Worm (Caenorhabditis elegans) whole organism, mixed stage, embryonic: ENCODE data around the gene htp-2.

Source experiments
- M03D4.4 ChIP-seq: sonication (generic microtip); optimal IDR thresholded peaks from 2 replicates; lab custom pipeline; 2017; ENCODE audit warnings: mild to moderate bottlenecking, missing genetic modification characterization, missing compliant biosample characterization
- blmp-1 ChIP-seq: fragments of 150-350 bp; optimal IDR thresholded peaks from 2 replicates; lab custom pipeline; 2014; ENCODE audit warnings: missing biosample characterization, missing genetic modification characterization
- ceh-39 ChIP-seq: fragments of 150-350 bp; optimal IDR thresholded peaks from 2 replicates; lab custom pipeline; 2014; ENCODE audit warnings: missing biosample characterization, missing genetic modification characterization
- ceh-43 ChIP-seq: fragments of 200-800 bp; sonication (Bioruptor generic); optimal IDR thresholded peaks from 2 replicates; lab custom pipeline; 2018; ENCODE audit warnings: mild to moderate bottlenecking, missing genetic modification characterization, moderate library complexity, missing compliant biosample characterization
- ceh-83 ChIP-seq: fragments of 200-800 bp; sonication (Bioruptor generic); optimal IDR thresholded peaks from 2 replicates; lab custom pipeline; 2018; ENCODE audit warnings: mild to moderate bottlenecking, missing genetic modification characterization, missing compliant biosample characterization
- ces-1 ChIP-seq: fragments of 150-350 bp; optimal IDR thresholded peaks from 2 replicates; lab custom pipeline; 2014; ENCODE audit warnings: missing biosample characterization, missing genetic modification reagents, missing genetic modification characterization
- cnd-1 ChIP-seq: fragments of 200-800 bp; sonication (Bioruptor generic); optimal IDR thresholded peaks from 2 replicates; lab custom pipeline; 2018; ENCODE audit warnings: mild to moderate bottlenecking, missing genetic modification characterization, missing compliant biosample characterization
- drap-1 ChIP-seq: fragments of 200-800 bp; sonication (Bioruptor generic); optimal IDR thresholded peaks from 3 replicates; lab custom pipeline; 2018; ENCODE audit warnings: mild to moderate bottlenecking, missing genetic modification characterization, missing compliant biosample characterization
- elt-1 ChIP-seq: sonication (generic microtip); optimal IDR thresholded peaks from 2 replicates; lab custom pipeline; 2017; ENCODE audit warnings: missing genetic modification characterization, mild to moderate bottlenecking, missing compliant biosample characterization, antibody characterized with exemption, moderate library complexity, borderline replicate concordance; ENCODE audit not compliant: insufficient read depth
- elt-3 ChIP-seq: fragments of 150-350 bp; optimal IDR thresholded peaks from 2 replicates; lab custom pipeline; 2014; ENCODE audit warnings: missing biosample characterization, missing genetic modification characterization
- flh-1 ChIP-seq: fragments of 200-800 bp; sonication (Bioruptor generic); optimal IDR thresholded peaks from 2 replicates; lab custom pipeline; 2018; ENCODE audit warnings: mild to moderate bottlenecking, missing genetic modification characterization, moderate library complexity, missing compliant biosample characterization
- ham-2 ChIP-seq: fragments of 200-800 bp; sonication (Bioruptor generic); optimal IDR thresholded peaks from 2 replicates; lab custom pipeline; 2018; ENCODE audit warnings: mild to moderate bottlenecking, missing genetic modification characterization, missing compliant biosample characterization
- hlh-1 ChIP-seq: fragments of 150-350 bp; optimal IDR thresholded peaks from 2 replicates; lab custom pipeline; 2014; ENCODE audit warnings: missing biosample characterization, missing genetic modification reagents, missing genetic modification characterization
- lin-13 ChIP-seq: fragments of 150-350 bp; optimal IDR thresholded peaks from 2 replicates; lab custom pipeline; 2014; ENCODE audit warnings: missing biosample characterization, missing genetic modification characterization
- lin-32 ChIP-seq: fragments of 200-800 bp; sonication (Bioruptor generic); optimal IDR thresholded peaks from 2 replicates; lab custom pipeline; 2018; ENCODE audit warnings: mild to moderate bottlenecking, missing genetic modification characterization, missing compliant biosample characterization
- mab-5 ChIP-seq: fragments of 150-350 bp; optimal IDR thresholded peaks from 2 replicates; lab custom pipeline; 2014; ENCODE audit warnings: missing biosample characterization, missing genetic modification characterization
- mep-1 ChIP-seq: fragments of 150-350 bp; optimal IDR thresholded peaks from 2 replicates; lab custom pipeline; 2017; ENCODE audit warnings: missing biosample characterization, missing genetic modification reagents, missing genetic modification characterization, inconsistent platforms
- mls-2 ChIP-seq: sonication (generic microtip); optimal IDR thresholded peaks from 2 replicates; lab custom pipeline; 2016; ENCODE audit warnings: mild to moderate bottlenecking, missing genetic modification characterization, moderate library complexity, missing compliant biosample characterization
- nhr-12 ChIP-seq: fragments of 150-350 bp; optimal IDR thresholded peaks from 2 replicates; lab custom pipeline; 2014; ENCODE audit warnings: missing biosample characterization, missing genetic modification characterization
- nhr-2 ChIP-seq: fragments of 150-350 bp; optimal IDR thresholded peaks from 2 replicates; lab custom pipeline; 2014; ENCODE audit warnings: missing biosample characterization, missing genetic modification characterization
- nhr-237 ChIP-seq: fragments of 150-350 bp; optimal IDR thresholded peaks from 2 replicates; lab custom pipeline; 2014; ENCODE audit warnings: missing biosample characterization, missing genetic modification characterization
- nhr-28 ChIP-seq: fragments of 150-350 bp; optimal IDR thresholded peaks from 2 replicates; lab custom pipeline; 2014; ENCODE audit warnings: missing biosample characterization, missing genetic modification characterization
- nhr-76 ChIP-seq: sonication (generic microtip); optimal IDR thresholded peaks from 2 replicates; lab custom pipeline; 2017; ENCODE audit warnings: missing biosample characterization, missing genetic modification characterization
- pha-4 ChIP-seq: fragments of 150-350 bp; optimal IDR thresholded peaks from 2 replicates; lab custom pipeline; 2018; ENCODE audit warnings: missing biosample characterization, missing genetic modification reagents, missing genetic modification characterization
- sem-2 ChIP-seq: fragments of 200-800 bp; sonication (Bioruptor generic); optimal IDR thresholded peaks from 2 replicates; lab custom pipeline; 2018; ENCODE audit warnings: mild to moderate bottlenecking, missing genetic modification characterization, missing compliant biosample characterization
- snpc-4 ChIP-seq: fragments of 150-350 bp; optimal IDR thresholded peaks from 2 replicates; lab custom pipeline; 2014; ENCODE audit warnings: missing biosample characterization, missing genetic modification characterization
- sptf-1 ChIP-seq: sonication (generic microtip); optimal IDR thresholded peaks from 2 replicates; lab custom pipeline; 2017; ENCODE audit warnings: mild to moderate bottlenecking, missing genetic modification characterization, moderate library complexity, missing compliant biosample characterization
- unc-120 ChIP-seq: sonication (generic microtip); optimal IDR thresholded peaks from 2 replicates; lab custom pipeline; 2017; ENCODE audit warnings: missing genetic modification characterization, missing compliant biosample characterization; ENCODE audit not compliant: poor library complexity, severe bottlenecking
- unc-39 ChIP-seq: fragments of 150-350 bp; optimal IDR thresholded peaks from 2 replicates; lab custom pipeline; 2014; ENCODE audit warnings: missing biosample characterization, missing genetic modification characterization
- unc-62 ChIP-seq: fragments of 150-350 bp; optimal IDR thresholded peaks from 2 replicates; lab custom pipeline; 2014; ENCODE audit warnings: missing biosample characterization, missing genetic modification reagents, missing genetic modification characterization
- zip-8 ChIP-seq: fragments of 150-350 bp; optimal IDR thresholded peaks from 2 replicates; lab custom pipeline; 2014; ENCODE audit warnings: missing biosample characterization, missing genetic modification characterization

Gene htp-2

DNA sequence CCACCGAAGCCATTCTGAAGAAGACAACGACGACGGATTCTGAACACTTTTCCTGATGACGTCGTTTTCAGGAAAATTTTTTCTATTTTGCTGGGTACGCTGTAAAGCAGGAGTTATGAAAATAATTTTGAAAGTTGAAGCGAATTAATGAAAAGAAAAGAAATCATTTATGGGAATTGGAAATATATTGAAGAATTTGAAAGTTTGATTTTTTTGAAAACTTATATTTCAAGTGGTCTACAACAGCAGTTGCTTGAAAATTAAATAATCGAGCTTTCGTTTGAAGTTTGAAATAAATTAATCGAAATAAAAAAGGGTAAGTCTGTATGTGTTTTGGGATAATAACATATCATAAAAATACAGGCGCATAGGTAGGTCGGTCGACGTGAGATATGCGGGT lies 35.4 kb upstream of the htp-2 start, which contains the start of gene shl-1:
Gene shl-1 (minus strand): TSS at position 101 of the 400 bp plus-strand sequence.
- TF ChIP-seq snpc-4 (tag; lab: Kevin White, UChicago) (no peak), elt-1 (tag; lab: Kevin White, UChicago) (no peak), unc-120 (tag; lab: Kevin White, UChicago) (no peak), nhr-237 (no peak), mls-2 (tag; lab: Kevin White, UChicago) (no peak), sptf-1 (tag; lab: Kevin White, UChicago) (no peak), nhr-28 (tag; lab: Kevin White, UChicago) (no peak), zip-8 (tag; lab: Kevin White, UChicago) (no peak), drap-1 (GFP tag; lab: Kevin White, UChicago) (no peak), elt-3 (tag; lab: Kevin White, UChicago) (no peak), unc-62 (GFP tag; lab: Kevin White, UChicago) (no peak), unc-39 (tag; lab: Kevin White, UChicago) (no peak), hlh-1 (no peak), lin-32 (GFP tag; lab: Kevin White, UChicago) (no peak), ceh-39 (tag; lab: Kevin White, UChicago) (no peak), pha-4 (tag; lab: Kevin White, UChicago) (no peak), ceh-83 (GFP tag; lab: Kevin White, UChicago) (no peak), M03D4.4 (tag; lab: Kevin White, UChicago) (no peak), mep-1 (tag; lab: Kevin White, UChicago) (no peak)

DNA sequence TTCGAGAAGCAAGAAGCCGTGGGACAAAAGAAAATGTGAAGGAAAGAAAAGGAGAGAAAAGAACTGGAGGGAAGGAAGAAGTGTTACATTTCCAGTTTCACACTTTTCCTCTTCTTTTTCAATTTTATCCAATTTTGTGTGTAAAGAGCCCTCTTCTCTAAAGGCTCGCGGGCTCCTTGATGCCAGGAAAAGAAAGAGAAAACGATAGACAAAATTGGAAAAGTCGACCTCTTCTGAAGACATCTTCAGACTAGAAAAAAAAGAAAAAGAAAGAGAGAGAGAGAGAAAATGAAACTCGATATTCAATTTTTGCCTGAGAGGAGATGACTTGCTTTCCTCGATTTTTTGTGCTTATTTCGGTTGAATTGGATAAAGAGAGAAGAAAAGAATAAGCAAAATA lies 34.3 kb upstream of the htp-2 start:
- TF ChIP-seq nhr-12 (tag; lab: Kevin White, UChicago) (no peak), unc-120 (tag; lab: Kevin White, UChicago) (no peak), ceh-43 (GFP tag; lab: Kevin White, UChicago) (no peak), mab-5 (tag; lab: Kevin White, UChicago) (no peak), ces-1 (GFP tag; lab: Kevin White, UChicago) (peak; percentile 62), elt-1 (tag; lab: Kevin White, UChicago) (no peak), zip-8 (tag; lab: Kevin White, UChicago) (no peak), nhr-28 (tag; lab: Kevin White, UChicago) (no peak)
- TF ChIP-seq, all 35 proteins: peak for 1

DNA sequence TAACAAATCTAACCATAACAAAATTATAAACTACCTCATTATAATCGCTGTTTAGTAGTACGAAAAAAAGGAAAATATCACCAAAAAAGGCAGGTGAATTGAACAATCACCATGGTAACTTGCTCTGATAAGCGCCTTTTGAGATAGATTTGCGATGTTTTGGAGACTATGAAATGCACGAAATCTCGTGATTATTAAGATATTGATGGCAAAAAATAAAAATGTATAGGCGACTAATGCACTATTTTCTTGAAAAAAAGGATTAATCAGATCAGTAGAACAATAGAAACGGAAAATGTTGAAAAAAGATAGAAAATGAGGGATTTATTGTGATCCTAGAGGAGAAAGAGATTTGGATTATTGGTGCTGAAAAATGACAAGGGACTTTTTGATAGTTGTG lies 30.8 kb upstream of the htp-2 start:
- TF ChIP-seq ceh-83 (GFP tag; lab: Kevin White, UChicago), result no peak
- no peak for TF ChIP-seq snpc-4 (tag; lab: Kevin White, UChicago)
- no peak for TF ChIP-seq ceh-39 (tag; lab: Kevin White, UChicago)
- no peak for TF ChIP-seq unc-120 (tag; lab: Kevin White, UChicago)
- no peak for TF ChIP-seq mep-1 (tag; lab: Kevin White, UChicago)
- TF ChIP-seq ham-2 (GFP tag; lab: Kevin White, UChicago), result no peak
- no peak for TF ChIP-seq cnd-1 (tag; lab: Kevin White, UChicago)

DNA sequence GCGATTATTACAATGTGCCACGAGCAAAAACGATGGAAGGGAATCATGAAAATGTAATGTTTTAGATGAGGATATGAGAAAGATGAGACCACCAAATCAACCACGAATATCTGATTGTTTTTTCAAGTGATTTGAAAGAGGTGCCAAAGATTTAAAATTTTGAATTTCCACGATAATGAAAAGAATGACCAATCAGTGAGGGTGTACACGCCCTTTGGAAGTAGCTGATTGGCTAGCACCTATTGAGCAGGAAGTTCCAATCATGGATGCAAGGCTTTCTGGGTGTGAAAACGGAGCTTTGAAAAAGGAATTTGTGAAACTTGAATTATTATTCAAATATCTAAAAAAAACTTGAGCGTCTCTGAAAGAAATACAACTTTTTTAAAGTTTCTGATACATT lies 27.8 kb upstream of the htp-2 start:
- TF ChIP-seq nhr-76 (no peak), ceh-83 (GFP tag; lab: Kevin White, UChicago) (no peak), nhr-2 (no peak), mep-1 (tag; lab: Kevin White, UChicago) (no peak), lin-13 (tag; lab: Kevin White, UChicago) (no peak), mls-2 (tag; lab: Kevin White, UChicago) (no peak), ceh-43 (GFP tag; lab: Kevin White, UChicago) (no peak), elt-1 (tag; lab: Kevin White, UChicago) (no peak), sptf-1 (tag; lab: Kevin White, UChicago) (no peak), elt-3 (tag; lab: Kevin White, UChicago) (no peak), ces-1 (GFP tag; lab: Kevin White, UChicago) (no peak), blmp-1 (tag; lab: Kevin White, UChicago) (no peak), flh-1 (GFP tag; lab: Kevin White, UChicago) (no peak), lin-32 (GFP tag; lab: Kevin White, UChicago) (no peak), snpc-4 (tag; lab: Kevin White, UChicago) (no peak), sem-2 (GFP tag; lab: Kevin White, UChicago) (no peak)
- TF ChIP-seq, all 35 proteins: peak for 0
